Worm (Caenorhabditis elegans) whole organism, young adult: ENCODE measurements around the gene csr-1.

Experiments used
- C17E4.6 ChIP-seq: fragments of 200-800 bp; sonication (Bioruptor generic); IDR thresholded peaks from 2 replicates; pipeline ENCODE4 v1.3.6; 2022; ENCODE audit warnings: missing genetic modification reagents, missing genetic modification characterization, missing compliant biosample characterization
- F23B12.7 ChIP-seq: sonication (generic microtip); optimal IDR thresholded peaks from 2 replicates; lab custom pipeline; 2017; ENCODE audit warnings: missing genetic modification characterization, mild to moderate bottlenecking, missing compliant biosample characterization, antibody characterized with exemption, moderate library complexity; ENCODE audit not compliant: insufficient read depth
- F33H1.4 ChIP-seq: fragments of 200-800 bp; sonication (Bioruptor generic); IDR thresholded peaks from 2 replicates; pipeline ENCODE4 v1.3.6; 2022; ENCODE audit warnings: missing genetic modification reagents, missing genetic modification characterization, missing compliant biosample characterization
- K12H6.12 ChIP-seq: fragments of 200-800 bp; sonication (Bioruptor generic); optimal IDR thresholded peaks from 2 replicates; lab custom pipeline; 2018; ENCODE audit warnings: mild to moderate bottlenecking, missing genetic modification characterization, missing compliant biosample characterization
- Y53G8AR.9 ChIP-seq: fragments of 200-800 bp; sonication (Bioruptor generic); conservative IDR thresholded peaks from 2 replicates; pipeline ENCODE4 v1.3.6; 2022; ENCODE audit warnings: missing genetic modification reagents, missing genetic modification characterization, missing compliant biosample characterization
- aptf-3 ChIP-seq: fragments of 200-800 bp; sonication (Bioruptor generic); IDR thresholded peaks from 2 replicates; pipeline ENCODE4 v1.3.6; 2022; ENCODE audit warnings: missing genetic modification characterization, missing compliant biosample characterization
- attf-5 ChIP-seq: fragments of 200-800 bp; sonication (Bioruptor generic); optimal IDR thresholded peaks from 2 replicates; lab custom pipeline; 2018; ENCODE audit warnings: mild to moderate bottlenecking, missing genetic modification characterization, missing compliant biosample characterization
- ceh-100 ChIP-seq: fragments of 200-800 bp; sonication (Bioruptor generic); IDR thresholded peaks from 2 replicates; pipeline ENCODE4 v1.3.6; 2022; ENCODE audit warnings: missing genetic modification reagents, missing genetic modification characterization, missing compliant biosample characterization
- chd-7 ChIP-seq: sonication (generic microtip); optimal IDR thresholded peaks from 2 replicates; lab custom pipeline; 2016; ENCODE audit warnings: mild to moderate bottlenecking, missing genetic modification characterization, moderate library complexity, missing compliant biosample characterization
- die-1 ChIP-seq: sonication (generic microtip); optimal IDR thresholded peaks from 2 replicates; lab custom pipeline; 2016; ENCODE audit warnings: missing genotype, mild to moderate bottlenecking, missing genetic modification characterization, missing compliant biosample characterization
- egl-18 ChIP-seq: fragments of 200-800 bp; sonication (Bioruptor generic); IDR thresholded peaks from 2 replicates; pipeline ENCODE4 v1.3.6; 2022; ENCODE audit warnings: missing genetic modification reagents, missing genetic modification characterization, missing compliant biosample characterization
- egrh-3 ChIP-seq: fragments of 200-800 bp; sonication (Bioruptor generic); IDR thresholded peaks from 2 replicates; pipeline ENCODE4 v1.3.6; 2022; ENCODE audit warnings: missing genetic modification reagents, missing genetic modification characterization, missing compliant biosample characterization
- fkh-3 ChIP-seq: sonication (generic microtip); optimal IDR thresholded peaks from 2 replicates; lab custom pipeline; 2016; ENCODE audit warnings: mild to moderate bottlenecking, missing genetic modification characterization, missing compliant biosample characterization
- hlh-12 ChIP-seq: sonication (generic microtip); optimal IDR thresholded peaks from 2 replicates; lab custom pipeline; 2016; ENCODE audit warnings: missing genetic modification characterization, missing compliant biosample characterization
- hmg-20 ChIP-seq: fragments of 200-800 bp; sonication (Bioruptor generic); IDR thresholded peaks from 2 replicates; pipeline ENCODE4 v1.3.6; 2022; ENCODE audit warnings: missing genetic modification reagents, missing genetic modification characterization, missing compliant biosample characterization
- lir-1 ChIP-seq: fragments of 200-800 bp; sonication (Bioruptor generic); conservative IDR thresholded peaks from 2 replicates; pipeline ENCODE4 v1.3.6; 2022; ENCODE audit warnings: missing genetic modification reagents, missing genetic modification characterization, missing compliant biosample characterization
- madf-3 ChIP-seq: fragments of 200-800 bp; sonication (Bioruptor generic); IDR thresholded peaks from 2 replicates; pipeline ENCODE4 v1.3.6; 2022; ENCODE audit warnings: missing genetic modification reagents, missing genetic modification characterization, missing compliant biosample characterization
- madf-8 ChIP-seq: fragments of 200-800 bp; sonication (Bioruptor generic); conservative IDR thresholded peaks from 2 replicates; pipeline ENCODE4 v1.3.6; 2022; ENCODE audit warnings: missing genetic modification reagents, missing genetic modification characterization, missing compliant biosample characterization
- mxl-1 ChIP-seq: sonication (generic microtip); optimal IDR thresholded peaks from 2 replicates; lab custom pipeline; 2016; ENCODE audit warnings: missing genetic modification characterization, missing compliant biosample characterization
- nfyb-1 ChIP-seq: fragments of 200-800 bp; sonication (Bioruptor generic); IDR thresholded peaks from 2 replicates; pipeline ENCODE4 v1.3.6; 2022; ENCODE audit warnings: missing genetic modification reagents, missing genetic modification characterization, missing compliant biosample characterization
- nhr-179 ChIP-seq: sonication (generic microtip); optimal IDR thresholded peaks from 2 replicates; lab custom pipeline; 2016; ENCODE audit warnings: mild to moderate bottlenecking, missing genetic modification characterization, missing compliant biosample characterization
- nhr-80 ChIP-seq: sonication (generic microtip); optimal IDR thresholded peaks from 2 replicates; lab custom pipeline; 2016; ENCODE audit warnings: missing genetic modification characterization, missing compliant biosample characterization
- rpc-1 ChIP-seq, 2 experiments: fragments of 150-350 bp in 1 of 2; sonication (generic microtip) in 1 of 2; optimal IDR thresholded peaks; 2 replicates each; lab custom pipeline; 2014 to 2018; ENCODE audit warnings: missing biosample characterization in 1 of 2, missing genetic modification characterization in 1 of 2, missing genetic modification reagents in 1 of 2, missing genotype in 1 of 2
- snpc-1.3 ChIP-seq: sonication (generic microtip); optimal IDR thresholded peaks from 2 replicates; lab custom pipeline; 2017; ENCODE audit warnings: missing genetic modification characterization, mild to moderate bottlenecking, missing compliant biosample characterization, antibody characterized with exemption, moderate library complexity, missing genotype, missing genetic modification reagents; ENCODE audit not compliant: insufficient read depth
- snpc-3.4 ChIP-seq: sonication (generic microtip); optimal IDR thresholded peaks from 2 replicates; lab custom pipeline; 2017; ENCODE audit warnings: missing genetic modification characterization, mild to moderate bottlenecking, missing compliant biosample characterization, antibody characterized with exemption, moderate library complexity, missing genotype, missing genetic modification reagents
- snpc-4 ChIP-seq, 5 experiments: fragments of 150-350 bp in 1 of 5; sonication (generic microtip) in 4 of 5; optimal IDR thresholded peaks; 2 replicates each; lab custom pipeline; 2014 to 2018; ENCODE audit warnings: missing genetic modification characterization in 5 of 5, missing biosample characterization in 3 of 5, antibody characterized with exemption in 2 of 5, mild to moderate bottlenecking in 2 of 5, missing compliant biosample characterization in 2 of 5, missing genotype in 2 of 5, moderate library complexity in 2 of 5, missing genetic modification reagents in 1 of 5
- unc-130 ChIP-seq: sonication (generic microtip); optimal IDR thresholded peaks from 2 replicates; lab custom pipeline; 2016; ENCODE audit warnings: missing genetic modification reagents, missing genetic modification characterization, missing compliant biosample characterization
- ztf-25 ChIP-seq: fragments of 200-800 bp; sonication (Bioruptor generic); IDR thresholded peaks from 2 replicates; pipeline ENCODE4 v1.3.6; 2022; ENCODE audit warnings: missing genetic modification reagents, missing genetic modification characterization, missing compliant biosample characterization
- ztf-28 ChIP-seq: fragments of 200-800 bp; sonication (Bioruptor generic); IDR thresholded peaks from 2 replicates; pipeline ENCODE4 v1.3.6; 2022; ENCODE audit warnings: missing genetic modification reagents, missing genetic modification characterization, missing compliant biosample characterization

Gene csr-1

DNA sequence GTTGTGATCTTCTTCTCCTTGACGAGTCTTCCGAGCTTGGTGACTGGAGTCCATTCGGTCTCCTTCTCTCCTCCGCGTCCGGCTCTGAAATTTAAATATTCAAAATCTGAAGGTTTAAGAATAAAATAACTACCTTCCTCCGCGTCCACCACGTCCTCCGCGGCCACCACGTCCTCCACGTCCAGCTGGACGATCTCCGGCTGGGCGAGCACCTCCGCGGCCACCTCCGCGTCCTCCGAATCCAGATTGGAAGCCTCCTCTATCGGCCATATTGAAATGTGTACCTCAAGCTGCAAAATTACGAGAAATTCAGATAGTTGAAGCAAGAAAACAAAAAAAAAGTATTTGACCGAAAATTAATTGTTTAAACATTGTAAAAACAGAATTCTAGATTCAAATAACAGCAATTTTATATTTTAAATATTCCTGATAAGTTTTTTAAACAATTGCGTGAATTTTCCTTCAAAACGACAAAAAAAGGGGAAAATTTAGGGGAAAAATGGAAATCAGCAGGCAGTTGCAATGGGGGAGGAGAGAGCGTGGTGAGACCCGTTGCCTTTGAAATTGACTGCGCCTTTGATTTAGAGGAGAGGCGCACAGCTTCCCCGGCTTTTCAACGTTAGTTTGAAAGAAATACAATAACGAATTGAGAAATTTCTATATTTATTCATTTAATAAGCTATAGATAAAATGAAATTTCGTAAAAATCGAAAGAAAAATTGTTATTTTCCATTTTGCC lies 30.8 kb upstream of the csr-1 start, which contains the start of gene rps-2:
rps-2 (minus strand) TSS at position 290 of the 739 bp plus-strand sequence.
- TF ChIP-seq egrh-3 (GFP tag; lab: Robert Waterston, UW) (peak; percentile 81; the same call in 1 of the 2 replicates), F33H1.4 (GFP tag; lab: Robert Waterston, UW) (peak; percentile 75), F23B12.7 (tag; lab: Kevin White, UChicago) (peak; percentile 24), snpc-3.4 (tag; lab: Kevin White, UChicago) (peak; percentile 19), madf-8 (GFP tag; lab: Robert Waterston, UW) (no peak), snpc-1.3 (tag; lab: Kevin White, UChicago) (peak; percentile 28)

DNA sequence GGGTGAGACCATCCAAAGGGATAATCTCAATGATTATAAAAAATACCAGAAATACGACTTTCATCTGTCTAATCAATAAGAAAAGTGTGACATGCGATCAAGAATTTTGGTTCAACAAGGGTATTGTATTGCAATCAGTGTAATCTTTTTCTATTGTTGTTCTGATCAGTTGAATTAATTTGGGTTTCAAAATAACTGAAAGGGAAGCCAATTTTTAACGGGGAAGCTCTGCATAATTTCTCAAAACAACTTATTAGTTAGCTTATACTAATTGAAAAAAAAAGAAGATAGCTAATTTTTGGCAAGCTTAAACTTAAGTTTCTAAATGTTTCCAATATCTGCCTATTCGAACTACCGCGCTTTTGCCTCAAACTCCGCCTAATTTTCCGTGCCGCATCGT lies 29.8 kb upstream of the csr-1 start, which contains the start of gene C49H3.12:
C49H3.12 (minus strand) TSS at position 101 of the 400 bp plus-strand sequence.
- TF ChIP-seq K12H6.12 (tag; lab: Kevin White, UChicago), result no peak

DNA sequence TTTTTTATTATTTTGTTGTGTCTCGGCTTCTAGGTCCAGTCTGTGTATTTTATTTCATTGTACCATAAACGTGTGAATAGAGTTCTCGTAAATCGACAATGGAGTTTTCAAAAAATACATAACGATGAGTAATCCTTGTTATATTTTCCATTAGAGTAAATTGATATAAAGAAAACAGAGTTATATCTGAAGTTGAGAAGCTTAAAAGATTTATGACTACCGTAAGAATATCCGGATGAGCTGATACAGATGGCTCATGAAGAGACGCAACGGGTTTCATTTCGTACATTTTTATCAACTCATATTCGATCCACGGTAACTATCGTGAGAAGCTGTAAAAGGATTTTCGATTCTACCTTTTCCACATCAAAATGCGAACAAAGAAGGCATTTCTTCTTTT lies 29.2 kb upstream of the csr-1 start, which contains the start of gene gcy-8:
gcy-8 (plus strand) TSS at position 301 of the 400 bp plus-strand sequence.
- TF ChIP-seq mxl-1 (tag; lab: Kevin White, UChicago) (no peak), fkh-3 (no peak), nfyb-1 (GFP tag; lab: Robert Waterston, UW) (no peak), Y53G8AR.9 (GFP tag; lab: Robert Waterston, UW) (no peak), attf-5 (GFP tag; lab: Kevin White, UChicago) (no peak), ztf-28 (GFP tag; lab: Robert Waterston, UW) (no peak), ztf-25 (GFP tag; lab: Robert Waterston, UW) (no peak), C17E4.6 (no peak)

DNA sequence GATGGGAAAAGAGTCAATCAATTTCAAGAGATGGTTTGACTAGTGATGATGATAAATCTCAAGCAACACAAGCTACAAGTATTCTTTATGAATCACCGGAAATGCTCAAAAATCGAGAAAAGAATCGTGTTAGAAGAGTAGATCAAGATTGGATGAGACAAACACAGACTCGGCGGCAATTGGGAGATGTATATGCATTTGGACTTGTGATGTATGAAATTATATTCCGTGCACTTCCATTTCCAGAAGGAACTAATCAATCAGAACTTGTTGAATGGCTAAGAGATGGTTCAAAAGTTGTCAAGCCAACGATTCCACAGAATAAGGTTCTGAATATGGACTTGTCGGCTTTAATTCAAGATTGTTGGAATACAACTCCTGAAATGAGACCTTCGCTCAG lies 25.2 kb upstream of the csr-1 start:
- TF ChIP-seq die-1 (tag; lab: Kevin White, UChicago) (no peak), nhr-80 (no peak), fkh-3 (no peak), madf-3 (no peak)

DNA sequence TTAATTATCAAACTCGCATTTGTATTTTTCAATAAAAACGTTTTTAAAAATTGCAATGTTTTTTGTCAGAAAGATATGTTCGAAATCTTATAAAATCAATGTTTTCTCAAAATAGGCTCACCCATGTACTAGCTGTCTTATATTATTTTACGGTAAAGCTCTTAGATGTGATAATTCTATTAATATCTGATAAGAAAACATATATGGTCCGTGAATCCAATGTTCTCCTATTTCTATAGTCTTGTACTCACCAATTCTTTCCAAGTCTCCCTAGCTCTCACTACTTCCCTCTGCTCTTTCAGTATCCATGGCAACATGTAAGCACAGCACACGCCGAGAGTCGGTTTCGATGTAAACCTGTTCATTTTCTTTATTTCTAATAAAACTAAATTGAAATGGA lies 23.3 kb upstream of the csr-1 start, which contains the start of gene bbs-2:
bbs-2 (plus strand) TSS at position 301 of the 400 bp plus-strand sequence.
- no peak for TF ChIP-seq chd-7 (tag; lab: Kevin White, UChicago)
- no peak for TF ChIP-seq unc-130 (GFP tag; lab: Kevin White, UChicago)
- no peak for TF ChIP-seq nhr-179 (tag; lab: Kevin White, UChicago)
- TF ChIP-seq egl-18 (GFP tag; lab: Robert Waterston, UW), result no peak
- no peak for TF ChIP-seq aptf-3
- no peak for TF ChIP-seq hmg-20
- no peak for TF ChIP-seq hlh-12
- TF ChIP-seq lir-1, result no peak
- no peak for TF ChIP-seq rpc-1 (optimal IDR thresholded peaks at IDR 0.05; lab: Kevin White, UChicago)
- TF ChIP-seq rpc-1 (tag; optimal IDR thresholded peaks at IDR 0.05; lab: Kevin White, UChicago), result no peak
- no peak for TF ChIP-seq snpc-4 (GFP tag; optimal IDR thresholded peaks at IDR 0.05; lab: Kevin White, UChicago)
- no peak for TF ChIP-seq snpc-4 (tag; optimal IDR thresholded peaks at IDR 0.05; lab: Kevin White, UChicago)
- TF ChIP-seq K12H6.12 (tag; lab: Kevin White, UChicago), result no peak
- TF ChIP-seq ceh-100 (GFP tag; lab: Robert Waterston, UW), result no peak
